ENCODE assay signal across 2 fruit fly cellular contexts in genomic region chr2L:20078880-20079279, dm6.
TF ChIP-seq lines count a peak whose summit lies in the region.

No protein-coding gene starts in this region.

TF ChIP-seq in whole organism, adult, 20 proteins besides CTCF, POLR2A, EP300 and RAD21 (continued from another document):
- peak; percentile 50 for TF ChIP-seq CG11617 (GFP tag; optimal IDR thresholded peaks at IDR 0.05; lab: Kevin White, UChicago)

TF ChIP-seq in whole organism, embryonic, 481 proteins besides CTCF, POLR2A, EP300 and RAD21 (continued from another document and continues in another):
- TF ChIP-seq CG6175 (GFP tag; IDR thresholded peaks at IDR 0.05; lab: Robert Waterston, UW) (peak; percentile 50; the same call in 1 of the 3 replicates), trh (GFP tag; optimal IDR thresholded peaks at IDR 0.05; lab: Kevin White, UChicago) (no peak), tap (tag; optimal IDR thresholded peaks at IDR 0.05; lab: Kevin White, UChicago) (no peak), mld (GFP tag; IDR thresholded peaks at IDR 0.05; lab: Robert Waterston, UW; ENCODE audit: partially characterized antibody) (no peak), gem (tag; optimal IDR thresholded peaks at IDR 0.05; lab: Kevin White, UChicago) (peak; percentile 37), CG10543 (GFP tag; optimal IDR thresholded peaks at IDR 0.05; lab: Kevin White, UChicago) (no peak), Ravus (GFP tag; IDR thresholded peaks at IDR 0.05; lab: Robert Waterston, UW) (no peak), CG10462 (GFP tag; optimal IDR thresholded peaks at IDR 0.05; lab: Kevin White, UChicago) (no peak), ci (GFP tag; IDR thresholded peaks at IDR 0.05; lab: Robert Waterston, UW) (no peak), CG4707 (GFP tag; optimal IDR thresholded peaks at IDR 0.05; lab: Kevin White, UChicago) (no peak), CG6854 (GFP tag; optimal IDR thresholded peaks at IDR 0.05; lab: Kevin White, UChicago) (no peak), pita (GFP tag; optimal IDR thresholded peaks at IDR 0.05; lab: Kevin White, UChicago) (no peak), gcm (GFP tag; optimal IDR thresholded peaks at IDR 0.05; lab: Kevin White, UChicago) (no peak), CG6683 (GFP tag; optimal IDR thresholded peaks at IDR 0.05; lab: Kevin White, UChicago) (no peak), CG11456 (GFP tag; IDR thresholded peaks at IDR 0.05; lab: Robert Waterston, UW) (0 out of 3 replicates have a peak, but pooled peaks have one; percentile 14), cad (GFP tag; optimal IDR thresholded peaks at IDR 0.05; lab: Kevin White, UChicago) (no peak), Gsc (GFP tag; IDR thresholded peaks at IDR 0.05; lab: Robert Waterston, UW) (no peak), dpn (GFP tag; optimal IDR thresholded peaks at IDR 0.05; lab: Kevin White, UChicago) (peak; percentile 3 to 17), klu (GFP tag; IDR thresholded peaks at IDR 0.05; lab: Robert Waterston, UW) (0 out of 2 replicates have a peak, but pooled peaks have one; percentile 28), CG3995 (GFP tag; optimal IDR thresholded peaks at IDR 0.05; lab: Kevin White, UChicago) (no peak), sd (tag; optimal IDR thresholded peaks at IDR 0.05; lab: Kevin White, UChicago) (peak; percentile 49), CG13123 (GFP tag; optimal IDR thresholded peaks at IDR 0.05; lab: Kevin White, UChicago) (no peak), CG9876 (GFP tag; optimal IDR thresholded peaks at IDR 0.05; lab: Kevin White, UChicago) (no peak), CG10209 (GFP tag; optimal IDR thresholded peaks at IDR 0.05; lab: Kevin White, UChicago) (peak; percentile 7), CG10321 (GFP tag; IDR thresholded peaks at IDR 0.05; lab: Robert Waterston, UW) (no peak), CG4820 (GFP tag; optimal IDR thresholded peaks at IDR 0.05; lab: Kevin White, UChicago) (no peak), ind (GFP tag; optimal IDR thresholded peaks at IDR 0.05; lab: Kevin White, UChicago) (peak; percentile 34), CG32772 (GFP tag; IDR thresholded peaks at IDR 0.05; lab: Robert Waterston, UW) (peak; percentile 22; the same call in 1 of the 2 replicates), CG12744 (GFP tag; optimal IDR thresholded peaks at IDR 0.05; lab: Kevin White, UChicago) (no peak), CG8281 (tag; optimal IDR thresholded peaks at IDR 0.05; lab: Kevin White, UChicago) (no peak), bsh (GFP tag; optimal IDR thresholded peaks at IDR 0.05; lab: Kevin White, UChicago) (no peak), ara (GFP tag; IDR thresholded peaks at IDR 0.05; lab: Robert Waterston, UW) (no peak; the same call in 1 of the 2 replicates), C15 (GFP tag; IDR thresholded peaks at IDR 0.05; lab: Robert Waterston, UW) (no peak), chn (GFP tag; optimal IDR thresholded peaks at IDR 0.05; lab: Kevin White, UChicago) (no peak), CG11093 (GFP tag; IDR thresholded peaks at IDR 0.05; lab: Robert Waterston, UW) (no peak), Sox100B (GFP tag; optimal IDR thresholded peaks at IDR 0.05; lab: Kevin White, UChicago) (no peak), Chrac-16 (GFP tag; optimal IDR thresholded peaks at IDR 0.05; lab: Kevin White, UChicago) (no peak), HHEX (GFP tag; optimal IDR thresholded peaks at IDR 0.05; lab: Kevin White, UChicago) (no peak), YL-1 (GFP tag; optimal IDR thresholded peaks at IDR 0.05; lab: Kevin White, UChicago) (no peak), CG7928 (GFP tag; optimal IDR thresholded peaks at IDR 0.05; lab: Kevin White, UChicago) (no peak), danr (GFP tag; IDR thresholded peaks at IDR 0.05; lab: Robert Waterston, UW) (peak; percentile 22; the same call in 1 of the 2 replicates), CG17361 (GFP tag; IDR thresholded peaks at IDR 0.05; lab: Robert Waterston, UW) (peak; percentile 62; the same call in 2 of the 3 replicates), dimm (GFP tag; IDR thresholded peaks at IDR 0.05; lab: Robert Waterston, UW) (no peak), ham (GFP tag; IDR thresholded peaks at IDR 0.05; lab: Robert Waterston, UW) (no peak), usp (GFP tag; optimal IDR thresholded peaks at IDR 0.05; lab: Kevin White, UChicago) (no peak), fru (optimal IDR thresholded peaks at IDR 0.05; lab: Kevin White, UChicago) (no peak), Six4 (GFP tag; optimal IDR thresholded peaks at IDR 0.05; lab: Kevin White, UChicago) (no peak), abd-A (tag; optimal IDR thresholded peaks at IDR 0.05; lab: Kevin White, UChicago) (no peak), CG4360 (GFP tag; IDR thresholded peaks at IDR 0.05; lab: Robert Waterston, UW) (no peak), CG12769 (tag; optimal IDR thresholded peaks at IDR 0.05; lab: Kevin White, UChicago) (no peak), CG2116 (GFP tag; optimal IDR thresholded peaks at IDR 0.05; lab: Kevin White, UChicago) (no peak), sim (GFP tag; IDR thresholded peaks at IDR 0.05; lab: Robert Waterston, UW) (no peak), lov (optimal IDR thresholded peaks at IDR 0.05; lab: Kevin White, UChicago) (no peak), lov (GFP tag; IDR thresholded peaks at IDR 0.05; lab: Robert Waterston, UW) (no peak), CG7271 (tag; optimal IDR thresholded peaks at IDR 0.05; lab: Kevin White, UChicago) (no peak), knrl (GFP tag; IDR thresholded peaks at IDR 0.05; lab: Robert Waterston, UW; ENCODE audit: partially characterized antibody) (no peak), Hey (tag; optimal IDR thresholded peaks at IDR 0.05; lab: Kevin White, UChicago) (no peak), CG7745 (tag; optimal IDR thresholded peaks at IDR 0.05; lab: Kevin White, UChicago) (no peak), Dek (tag; optimal IDR thresholded peaks at IDR 0.05; lab: Kevin White, UChicago) (no peak), CoRest (tag; optimal IDR thresholded peaks at IDR 0.05; lab: Kevin White, UChicago) (peak; percentile 34), mam (GFP tag; optimal IDR thresholded peaks at IDR 0.05; lab: Kevin White, UChicago) (no peak), Xrp1 (GFP tag; IDR thresholded peaks at IDR 0.05; lab: Robert Waterston, UW) (0 out of 2 replicates have a peak, but pooled peaks have one; percentile 25), CG15514 (GFP tag; optimal IDR thresholded peaks at IDR 0.05; lab: Kevin White, UChicago) (peak; percentile 21), HmgZ (tag; optimal IDR thresholded peaks at IDR 0.05; lab: Kevin White, UChicago) (no peak), Poxn (GFP tag; IDR thresholded peaks at IDR 0.05; lab: Robert Waterston, UW) (no peak), ERR (GFP tag; optimal IDR thresholded peaks at IDR 0.05; lab: Kevin White, UChicago) (no peak), al (GFP tag; IDR thresholded peaks at IDR 0.05; lab: Robert Waterston, UW) (peak; percentile 24; the same call in 1 of the 2 replicates), BtbVII (GFP tag; optimal IDR thresholded peaks at IDR 0.05; lab: Kevin White, UChicago) (peak; percentile 16), CG1024 (GFP tag; IDR thresholded peaks at IDR 0.05; lab: Robert Waterston, UW) (no peak), CG17802 (tag; optimal IDR thresholded peaks at IDR 0.05; lab: Kevin White, UChicago) (no peak), otp (GFP tag; IDR thresholded peaks at IDR 0.05; lab: Robert Waterston, UW) (no peak), CG7963 (GFP tag; IDR thresholded peaks at IDR 0.05; lab: Robert Waterston, UW; ENCODE audit: partially characterized antibody) (no peak), repo (GFP tag; optimal IDR thresholded peaks at IDR 0.05; lab: Kevin White, UChicago) (no peak), fd96Cb (tag; optimal IDR thresholded peaks at IDR 0.05; lab: Kevin White, UChicago) (peak; percentile 9), HLHmδ (GFP tag; optimal IDR thresholded peaks at IDR 0.05; lab: Kevin White, UChicago) (no peak), HLH54F (GFP tag; optimal IDR thresholded peaks at IDR 0.05; lab: Kevin White, UChicago) (no peak), CG13894 (tag; optimal IDR thresholded peaks at IDR 0.05; lab: Kevin White, UChicago) (no peak), Dad (GFP tag; optimal IDR thresholded peaks at IDR 0.05; lab: Kevin White, UChicago) (no peak), D19B (GFP tag; optimal IDR thresholded peaks at IDR 0.05; lab: Kevin White, UChicago) (no peak), gt (GFP tag; IDR thresholded peaks at IDR 0.05; lab: Robert Waterston, UW) (no peak), E2f2 (GFP tag; IDR thresholded peaks at IDR 0.05; lab: Robert Waterston, UW) (no peak), CG6689 (GFP tag; IDR thresholded peaks at IDR 0.05; lab: Robert Waterston, UW) (no peak; the same call in none of the 2 replicates), CG11085 (GFP tag; IDR thresholded peaks at IDR 0.05; lab: Robert Waterston, UW) (no peak), fd64A (GFP tag; optimal IDR thresholded peaks at IDR 0.05; lab: Kevin White, UChicago) (no peak), Atf-2 (GFP tag; optimal IDR thresholded peaks at IDR 0.05; lab: Kevin White, UChicago) (no peak), MTF-1 (GFP tag; optimal IDR thresholded peaks at IDR 0.05; lab: Kevin White, UChicago; ENCODE audit: borderline replicate concordance) (no peak), GATAe (GFP tag; conservative IDR thresholded peaks at IDR 0.05; lab: Robert Waterston, UW) (no peak; the same call in 1 of the 2 replicates), CG10565 (GFP tag; optimal IDR thresholded peaks at IDR 0.05; lab: Kevin White, UChicago) (no peak), CG16779 (GFP tag; IDR thresholded peaks at IDR 0.05; lab: Robert Waterston, UW) (no peak), hkb (optimal IDR thresholded peaks at IDR 0.05; lab: Kevin White, UChicago) (no peak), hkb (GFP tag; IDR thresholded peaks at IDR 0.05; lab: Robert Waterston, UW) (no peak), CG2129 (GFP tag; IDR thresholded peaks at IDR 0.05; lab: Robert Waterston, UW; ENCODE audit: partially characterized antibody) (no peak), HLH3B (GFP tag; IDR thresholded peaks at IDR 0.05; lab: Robert Waterston, UW) (0 out of 2 replicates have a peak, but pooled peaks have one; percentile 12), Drgx (GFP tag; IDR thresholded peaks at IDR 0.05; lab: Robert Waterston, UW) (no peak), Vsx1 (GFP tag; optimal IDR thresholded peaks at IDR 0.05; lab: Kevin White, UChicago) (no peak), rib (GFP tag; IDR thresholded peaks at IDR 0.05; lab: Robert Waterston, UW) (0 out of 2 replicates have a peak, but pooled peaks have one; percentile 35), CG1602 (GFP tag; optimal IDR thresholded peaks at IDR 0.05; lab: Kevin White, UChicago) (no peak), CG6791 (GFP tag; IDR thresholded peaks at IDR 0.05; lab: Robert Waterston, UW; ENCODE audit: partially characterized antibody) (no peak), p53 (GFP tag; optimal IDR thresholded peaks at IDR 0.05; lab: Kevin White, UChicago) (no peak), CG12299 (tag; optimal IDR thresholded peaks at IDR 0.05; lab: Kevin White, UChicago) (no peak), B-H1 (GFP tag; IDR thresholded peaks at IDR 0.05; lab: Robert Waterston, UW) (no peak), tin (GFP tag; optimal IDR thresholded peaks at IDR 0.05; lab: Kevin White, UChicago) (no peak), wdn (GFP tag; IDR thresholded peaks at IDR 0.05; lab: Robert Waterston, UW) (no peak), E2f1 (GFP tag; IDR thresholded peaks at IDR 0.05; lab: Robert Waterston, UW) (peak; percentile 43; the same call in 1 of the 2 replicates), CG8944 (GFP tag; optimal IDR thresholded peaks at IDR 0.05; lab: Kevin White, UChicago) (peak; percentile 22), Xbp1 (GFP tag; optimal IDR thresholded peaks at IDR 0.05; lab: Kevin White, UChicago) (peak; percentile 2), zen (tag; optimal IDR thresholded peaks at IDR 0.05; lab: Kevin White, UChicago) (no peak), CG8924 (tag; optimal IDR thresholded peaks at IDR 0.05; lab: Kevin White, UChicago) (no peak), dati (GFP tag; IDR thresholded peaks at IDR 0.05; lab: Robert Waterston, UW) (no peak), BEAF-32 (GFP tag; optimal IDR thresholded peaks at IDR 0.05; lab: Kevin White, UChicago) (no peak), CG2120 (GFP tag; optimal IDR thresholded peaks at IDR 0.05; lab: Kevin White, UChicago) (peak; percentile 69), CG33213 (GFP tag; optimal IDR thresholded peaks at IDR 0.05; lab: Kevin White, UChicago) (no peak), Dfd (GFP tag; optimal IDR thresholded peaks at IDR 0.05; lab: Kevin White, UChicago) (no peak), Pdp1 (GFP tag; optimal IDR thresholded peaks at IDR 0.05; lab: Kevin White, UChicago) (peak in 1 of 2 experiments; percentile 31), CG30431 (GFP tag; optimal IDR thresholded peaks at IDR 0.05; lab: Kevin White, UChicago) (no peak), CG1792 (GFP tag; optimal IDR thresholded peaks at IDR 0.05; lab: Kevin White, UChicago) (peak; percentile 32), CG10147 (GFP tag; optimal IDR thresholded peaks at IDR 0.05; lab: Kevin White, UChicago) (no peak), CG32532 (GFP tag; IDR thresholded peaks at IDR 0.05; lab: Robert Waterston, UW) (no peak), pnt (GFP tag; optimal IDR thresholded peaks at IDR 0.05; lab: Kevin White, UChicago) (no peak), croc (GFP tag; conservative IDR thresholded peaks at IDR 0.05; lab: Robert Waterston, UW) (no peak), z (GFP tag; IDR thresholded peaks at IDR 0.05; lab: Robert Waterston, UW) (no peak), CG34376 (GFP tag; optimal IDR thresholded peaks at IDR 0.05; lab: Kevin White, UChicago) (no peak), corto (GFP tag; optimal IDR thresholded peaks at IDR 0.05; lab: Kevin White, UChicago) (no peak), CG8290 (GFP tag; optimal IDR thresholded peaks at IDR 0.05; lab: Kevin White, UChicago) (no peak), CG8290 (tag; optimal IDR thresholded peaks at IDR 0.05; lab: Kevin White, UChicago) (peak in 1 of 2 experiments; percentile 50), CG15696 (tag; optimal IDR thresholded peaks at IDR 0.05; lab: Kevin White, UChicago) (no peak), tna (GFP tag; IDR thresholded peaks at IDR 0.05; lab: Robert Waterston, UW; ENCODE audit: partially characterized antibody) (no peak), CG12104 (GFP tag; optimal IDR thresholded peaks at IDR 0.05; lab: Kevin White, UChicago) (no peak), grau (tag; optimal IDR thresholded peaks at IDR 0.05; lab: Kevin White, UChicago) (no peak), Stat92E (GFP tag; optimal IDR thresholded peaks at IDR 0.05; lab: Kevin White, UChicago) (no peak), CG32767 (GFP tag; IDR thresholded peaks at IDR 0.05; lab: Robert Waterston, UW) (no peak), CG17829 (tag; optimal IDR thresholded peaks at IDR 0.05; lab: Kevin White, UChicago) (no peak), CG10654 (GFP tag; optimal IDR thresholded peaks at IDR 0.05; lab: Kevin White, UChicago) (no peak), Hmr (GFP tag; optimal IDR thresholded peaks at IDR 0.05; lab: Kevin White, UChicago) (peak; percentile 44)
